Fruit fly (Drosophila melanogaster) whole organism, embryonic: Measurements from ENCODE around the gene CG9467.

Source experiments
- Awh ChIP-seq: fragments of 200-800 bp; sonication (Bioruptor generic); IDR thresholded peaks from 2 replicates; pipeline ENCODE4, ENCODE4 v1.3.6; 2022; ENCODE audit warnings: missing biosample characterization, missing genetic modification characterization
- CG10274 ChIP-seq: fragments of 200-800 bp; sonication (Bioruptor generic); optimal IDR thresholded peaks from 3 replicates; lab custom pipeline; 2017; ENCODE audit warnings: missing biosample characterization, mild to moderate bottlenecking, missing genetic modification characterization
- CG10654 ChIP-seq: fragments of 200-800 bp; sonication (Bioruptor generic); optimal IDR thresholded peaks from 2 replicates; lab custom pipeline; 2016; ENCODE audit warnings: missing biosample characterization, missing genetic modification characterization
- CG11247 ChIP-seq: fragments of 200-800 bp; sonication (Bioruptor generic); IDR thresholded peaks from 2 replicates; pipeline ENCODE4 v1.3.6; 2022; ENCODE audit warnings: missing biosample characterization, missing genetic modification characterization
- CG12104 ChIP-seq: fragments of 200-800 bp; sonication (Bioruptor generic); optimal IDR thresholded peaks from 3 replicates; lab custom pipeline; 2016; ENCODE audit warnings: missing biosample characterization, missing genetic modification characterization
- CG12299 ChIP-seq: fragments of 200-800 bp; sonication (Bioruptor generic); optimal IDR thresholded peaks from 2 replicates; lab custom pipeline; 2018; ENCODE audit warnings: missing biosample characterization, mild to moderate bottlenecking, missing genetic modification characterization
- CG16815 ChIP-seq: fragments of 200-800 bp; sonication (Bioruptor generic); optimal IDR thresholded peaks from 3 replicates; lab custom pipeline; 2017; ENCODE audit warnings: missing biosample characterization, mild to moderate bottlenecking, missing genetic modification characterization
- CG17802 ChIP-seq: fragments of 200-800 bp; sonication (Bioruptor generic); optimal IDR thresholded peaks from 2 replicates; lab custom pipeline; 2018; ENCODE audit warnings: missing biosample characterization, mild to moderate bottlenecking, missing genetic modification characterization, moderate library complexity
- CG18011 ChIP-seq: fragments of 200-800 bp; sonication (Bioruptor generic); optimal IDR thresholded peaks from 2 replicates; lab custom pipeline; 2017; ENCODE audit warnings: missing biosample characterization, missing genetic modification characterization, mild to moderate bottlenecking, moderate library complexity, missing genotype
- CG1832 ChIP-seq: fragments of 200-800 bp; sonication (Bioruptor generic); optimal IDR thresholded peaks from 2 replicates; lab custom pipeline; 2017; ENCODE audit warnings: missing biosample characterization, mild to moderate bottlenecking, missing genetic modification characterization, inconsistent platforms
- CG2129 ChIP-seq: fragments of 200-800 bp; sonication (Bioruptor generic); IDR thresholded peaks from 2 replicates; pipeline ENCODE4 v1.3.6; 2022; ENCODE audit warnings: missing biosample characterization, missing genetic modification characterization; ENCODE audit not compliant: partially characterized antibody
- CG2678 ChIP-seq: fragments of 200-800 bp; sonication (Bioruptor generic); optimal IDR thresholded peaks from 3 replicates; lab custom pipeline; 2019; ENCODE audit warnings: missing biosample characterization, mild to moderate bottlenecking, missing genetic modification characterization, moderate library complexity
- CG3281 ChIP-seq: fragments of 200-800 bp; sonication (Bioruptor generic); optimal IDR thresholded peaks from 3 replicates; lab custom pipeline; 2017; ENCODE audit warnings: missing biosample characterization, mild to moderate bottlenecking, missing genetic modification characterization
- CG34376 ChIP-seq: fragments of 200-800 bp; sonication (Bioruptor generic); optimal IDR thresholded peaks from 2 replicates; lab custom pipeline; 2018; ENCODE audit warnings: missing biosample characterization, mild to moderate bottlenecking, missing genetic modification characterization
- CG4617 ChIP-seq: fragments of 200-800 bp; sonication (Bioruptor generic); optimal IDR thresholded peaks from 3 replicates; lab custom pipeline; 2016; ENCODE audit warnings: missing biosample characterization, missing genetic modification characterization, borderline replicate concordance
- CG7987 ChIP-seq: fragments of 200-800 bp; sonication (Bioruptor generic); optimal IDR thresholded peaks from 2 replicates; lab custom pipeline; 2018; ENCODE audit warnings: missing biosample characterization, mild to moderate bottlenecking, missing genetic modification characterization, moderate library complexity
- CHES-1-like ChIP-seq: fragments of 200-800 bp; sonication (Bioruptor generic); optimal IDR thresholded peaks from 2 replicates; lab custom pipeline; 2016; ENCODE audit warnings: missing biosample characterization, missing genetic modification characterization
- Dbx ChIP-seq: fragments of 200-800 bp; sonication (Bioruptor generic); IDR thresholded peaks from 3 replicates; pipeline ENCODE4 v1.3.6; 2022; ENCODE audit warnings: missing biosample characterization, missing genetic modification characterization
- Dip3 ChIP-seq: fragments of 200-800 bp; sonication (Bioruptor generic); optimal IDR thresholded peaks from 3 replicates; lab custom pipeline; 2016; ENCODE audit warnings: missing biosample characterization, missing genetic modification characterization
- Ets65A ChIP-seq: fragments of 200-800 bp; sonication (Bioruptor generic); peaks from one replicate; lab custom pipeline; 2016; ENCODE audit warnings: missing biosample characterization, missing genetic modification characterization
- GATAe ChIP-seq: fragments of 200-800 bp; sonication (Bioruptor generic); conservative IDR thresholded peaks from 2 replicates; pipeline ENCODE4 v1.3.6; 2022; ENCODE audit warnings: missing biosample characterization, missing genetic modification characterization
- Kr ChIP-seq: fragments of 200-800 bp; sonication (Bioruptor generic); optimal IDR thresholded peaks from 2 replicates; lab custom pipeline; 2017; ENCODE audit warnings: missing biosample characterization, mild to moderate bottlenecking, missing genetic modification characterization
- Nf-YB ChIP-seq: fragments of 200-800 bp; sonication (Bioruptor generic); optimal IDR thresholded peaks from 3 replicates; lab custom pipeline; 2019; ENCODE audit warnings: missing biosample characterization, mild to moderate bottlenecking, missing genetic modification characterization, moderate library complexity
- Oli ChIP-seq: fragments of 200-800 bp; sonication (Bioruptor generic); optimal IDR thresholded peaks from 2 replicates; lab custom pipeline; 2018; ENCODE audit warnings: missing biosample characterization, mild to moderate bottlenecking, missing genetic modification characterization, moderate library complexity
- Rx ChIP-seq: fragments of 200-800 bp; sonication (Bioruptor generic); IDR thresholded peaks from 2 replicates; pipeline ENCODE4 v1.3.6; 2022; ENCODE audit warnings: missing biosample characterization, missing genetic modification characterization
- Vsx1 ChIP-seq: fragments of 200-800 bp; sonication (Bioruptor generic); optimal IDR thresholded peaks from 2 replicates; lab custom pipeline; 2017; ENCODE audit warnings: missing biosample characterization, mild to moderate bottlenecking, missing genetic modification characterization, missing genetic modification reagents
- ac ChIP-seq: fragments of 200-800 bp; sonication (Bioruptor generic); optimal IDR thresholded peaks from 3 replicates; lab custom pipeline; 2017; ENCODE audit warnings: missing biosample characterization, mild to moderate bottlenecking, missing genetic modification characterization
- ato ChIP-seq: fragments of 200-800 bp; sonication (Bioruptor generic); IDR thresholded peaks from 2 replicates; pipeline ENCODE4 v1.3.6; 2022; ENCODE audit warnings: missing biosample characterization, missing genetic modification characterization; ENCODE audit not compliant: partially characterized antibody
- cato ChIP-seq: fragments of 200-800 bp; sonication (Bioruptor generic); optimal IDR thresholded peaks from 2 replicates; lab custom pipeline; 2016; ENCODE audit warnings: missing biosample characterization, missing genetic modification characterization, borderline replicate concordance
- caup ChIP-seq: fragments of 200-800 bp; sonication (Bioruptor generic); optimal IDR thresholded peaks from 3 replicates; lab custom pipeline; 2017; ENCODE audit warnings: missing biosample characterization, mild to moderate bottlenecking, missing genetic modification characterization, moderate library complexity; ENCODE audit not compliant: severe bottlenecking
- chif ChIP-seq, 2 experiments: fragments of 200-800 bp; sonication (Bioruptor generic); optimal IDR thresholded peaks; 3 replicates each; lab custom pipeline; 2016; ENCODE audit warnings: missing biosample characterization in 2 of 2, missing genetic modification characterization in 2 of 2
- dimm ChIP-seq: fragments of 200-800 bp; sonication (Bioruptor generic); IDR thresholded peaks from 2 replicates; pipeline ENCODE4 v1.3.6; 2022; ENCODE audit warnings: missing biosample characterization, missing genetic modification characterization
- gfzf ChIP-seq: fragments of 200-800 bp; sonication (Bioruptor generic); optimal IDR thresholded peaks from 2 replicates; lab custom pipeline; 2016; ENCODE audit warnings: missing biosample characterization, mild to moderate bottlenecking, missing genetic modification characterization, moderate library complexity
- h ChIP-seq: fragments of >200 bp; optimal IDR thresholded peaks from 2 replicates; lab custom pipeline; 2017
- hkb ChIP-seq, 2 experiments: fragments of 200-800 bp in 1 of 2; fragments of >200 bp in 1 of 2; sonication (Bioruptor generic) in 1 of 2; IDR thresholded peaks in 1 of 2; optimal IDR thresholded peaks in 1 of 2; 2 replicates each; pipeline versions ENCODE4 v1.3.6 to Lab custom; 2017 to 2022; ENCODE audit warnings: missing biosample characterization in 1 of 2, missing genetic modification characterization in 1 of 2
- hth ChIP-seq: fragments of >200 bp; optimal IDR thresholded peaks from 2 replicates; lab custom pipeline; 2017; ENCODE audit warnings: inconsistent platforms
- jigr1 ChIP-seq: fragments of 200-800 bp; sonication (Bioruptor generic); IDR thresholded peaks from 3 replicates; pipeline ENCODE4 v1.3.6; 2022; ENCODE audit warnings: missing biosample characterization, missing genetic modification characterization
- jing ChIP-seq: fragments of 200-800 bp; sonication (Bioruptor generic); optimal IDR thresholded peaks from 2 replicates; lab custom pipeline; 2018; ENCODE audit warnings: missing biosample characterization, mild to moderate bottlenecking, missing genetic modification characterization
- lilli ChIP-seq: fragments of 200-800 bp; sonication (Bioruptor generic); optimal IDR thresholded peaks from 3 replicates; lab custom pipeline; 2016; ENCODE audit warnings: missing biosample characterization, missing genetic modification characterization
- mam ChIP-seq: fragments of 200-800 bp; sonication (Bioruptor generic); optimal IDR thresholded peaks from 3 replicates; lab custom pipeline; 2016; ENCODE audit warnings: missing biosample characterization, missing genetic modification characterization
- prd ChIP-seq, 3 experiments: fragments of >200 bp in 2 of 3; fragments of 200-800 bp in 1 of 3; sonication (Bioruptor generic) in 1 of 3; optimal IDR thresholded peaks in 2 of 3; IDR thresholded peaks in 1 of 3; 2 replicates in 2 of 3; 3 replicates in 1 of 3; pipeline versions ENCODE4 v1.3.6 to Lab custom; 2017 to 2022; ENCODE audit warnings: missing biosample characterization in 1 of 3, missing genetic modification characterization in 1 of 3
- repo ChIP-seq: fragments of 200-800 bp; sonication (Bioruptor generic); optimal IDR thresholded peaks from 2 replicates; lab custom pipeline; 2016; ENCODE audit warnings: missing biosample characterization, missing genetic modification characterization
- row ChIP-seq: fragments of 200-800 bp; sonication (Bioruptor generic); IDR thresholded peaks from 3 replicates; pipeline ENCODE4 v1.3.6; 2022; ENCODE audit warnings: missing biosample characterization, missing genetic modification characterization
- sd ChIP-seq: fragments of 200-800 bp; sonication (Bioruptor generic); optimal IDR thresholded peaks from 3 replicates; lab custom pipeline; 2018; ENCODE audit warnings: missing biosample characterization, mild to moderate bottlenecking, missing genetic modification characterization, moderate library complexity
- sqz ChIP-seq: fragments of 200-800 bp; sonication (Bioruptor generic); optimal IDR thresholded peaks from 3 replicates; lab custom pipeline; 2018; ENCODE audit warnings: missing biosample characterization, mild to moderate bottlenecking, missing genetic modification characterization
- sr ChIP-seq: fragments of 200-800 bp; sonication (Bioruptor generic); IDR thresholded peaks from 3 replicates; pipeline ENCODE4 v1.3.6; 2022; ENCODE audit warnings: missing biosample characterization, missing genetic modification characterization
- stc ChIP-seq: fragments of 200-800 bp; sonication (Bioruptor generic); IDR thresholded peaks from 2 replicates; pipeline ENCODE4 v1.3.6; 2022; ENCODE audit warnings: missing biosample characterization, missing genetic modification characterization
- unc-4 ChIP-seq: fragments of 200-800 bp; sonication (Bioruptor generic); IDR thresholded peaks from 2 replicates; pipeline ENCODE4 v1.3.6; 2022; ENCODE audit warnings: missing biosample characterization, missing genetic modification characterization; ENCODE audit not compliant: partially characterized antibody
- zf30C ChIP-seq: fragments of 200-800 bp; sonication (Bioruptor generic); optimal IDR thresholded peaks from 3 replicates; lab custom pipeline; 2018; ENCODE audit warnings: missing biosample characterization, mild to moderate bottlenecking, missing genetic modification characterization

CG9467 gene

DNA sequence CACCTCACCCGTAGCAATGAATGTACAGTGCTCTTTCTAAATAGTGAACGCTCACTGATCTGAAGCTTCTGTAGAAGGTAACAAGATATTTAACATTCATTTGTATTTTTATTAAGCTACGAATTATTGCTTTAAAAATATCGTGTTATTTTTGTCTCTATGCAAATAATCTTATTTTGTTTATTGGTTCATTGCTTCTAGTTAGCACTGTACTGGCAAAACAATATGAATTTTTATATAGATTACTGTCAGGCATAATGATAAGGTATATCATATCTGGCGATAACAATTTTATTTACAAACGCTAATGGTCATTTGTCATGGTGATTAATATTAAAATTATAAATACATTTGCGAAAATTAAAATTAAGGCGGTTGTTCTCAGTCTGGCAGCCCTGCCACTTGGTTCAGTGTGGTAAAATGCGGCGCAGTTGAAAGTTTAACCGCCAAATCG is 29.3 kb downstream of the CG9467 start, which contains the start of gene CG9471 (continued):
- TF ChIP-seq CG7987 (GFP tag; lab: Kevin White, UChicago) (peak; percentile 80), hkb (optimal IDR thresholded peaks at IDR 0.05; lab: Kevin White, UChicago) (no peak), hkb (GFP tag; IDR thresholded peaks at IDR 0.05; lab: Robert Waterston, UW) (peak; percentile 95), dimm (GFP tag; lab: Robert Waterston, UW) (peak; percentile 68; the same call in 1 of the 2 replicates), mam (GFP tag; lab: Kevin White, UChicago) (peak; percentile 95), CG10654 (GFP tag; lab: Kevin White, UChicago) (peak; percentile 89), gfzf (no peak), CG10274 (GFP tag; lab: Kevin White, UChicago) (peak; percentile 64), caup (GFP tag; lab: Kevin White, UChicago) (peak; percentile 87), stc (peak; percentile 94), zf30C (no peak), CG3281 (GFP tag; lab: Kevin White, UChicago) (peak; percentile 93), CG34376 (GFP tag; lab: Kevin White, UChicago) (peak; percentile 87), CG16815 (GFP tag; lab: Kevin White, UChicago) (peak; percentile 87), CG18011 (GFP tag; lab: Kevin White, UChicago) (peak; percentile 72), hth (lab: Kevin White, UChicago) (no peak), sd (tag; lab: Kevin White, UChicago) (peak; percentile 90), ac (peak; percentile 29), CG11247 (GFP tag; lab: Robert Waterston, UW) (peak; percentile 90), Dip3 (GFP tag; lab: Kevin White, UChicago) (peak; percentile 94), ato (GFP tag; lab: Robert Waterston, UW) (no peak), Rx (GFP tag; lab: Robert Waterston, UW) (peak; percentile 90), row (GFP tag; lab: Robert Waterston, UW) (peak; percentile 98), Oli (peak; percentile 89), CG2129 (GFP tag; lab: Robert Waterston, UW) (no peak), Kr (GFP tag; lab: Kevin White, UChicago) (no peak), sr (GFP tag; lab: Robert Waterston, UW) (peak; percentile 48; the same call in 1 of the 3 replicates), sqz (GFP tag; lab: Kevin White, UChicago) (peak; percentile 80), repo (GFP tag; lab: Kevin White, UChicago) (peak; percentile 68), jigr1 (GFP tag; lab: Robert Waterston, UW) (peak; percentile 80; the same call in 2 of the 3 replicates), CG1832 (GFP tag; lab: Kevin White, UChicago) (no peak), cato (GFP tag; lab: Kevin White, UChicago) (peak; percentile 83), CG12299 (peak; percentile 92), Dbx (GFP tag; lab: Robert Waterston, UW) (peak; percentile 91), Vsx1 (GFP tag; lab: Kevin White, UChicago) (peak; percentile 74), GATAe (GFP tag; lab: Robert Waterston, UW) (peak; percentile 88), CHES-1-like (GFP tag; lab: Kevin White, UChicago) (peak; percentile 84), lilli (GFP tag; lab: Kevin White, UChicago) (peak; percentile 96), jing (GFP tag; lab: Kevin White, UChicago) (no peak), unc-4 (no peak), Awh (GFP tag; lab: Robert Waterston, UW) (peak; percentile 90), h (no peak), prd (optimal IDR thresholded peaks at IDR 0.05; lab: Kevin White, UChicago) (no peak), prd (GFP tag; IDR thresholded peaks at IDR 0.05; lab: Robert Waterston, UW) (peak; percentile 96), Nf-YB (GFP tag; lab: Kevin White, UChicago) (peak; percentile 75), CG17802 (tag; lab: Kevin White, UChicago) (peak; percentile 50), Ets65A (GFP tag; lab: Kevin White, UChicago) (peak; percentile 97), chif (GFP tag; optimal IDR thresholded peaks at IDR 0.05; lab: Kevin White, UChicago) (peak; percentile 85 to 89), CG12104 (GFP tag; lab: Kevin White, UChicago) (peak; percentile 85), CG4617 (peak; percentile 81), CG2678 (tag; lab: Kevin White, UChicago) (peak; percentile 95)
